Worm (Caenorhabditis elegans): Measurements from ENCODE around the gene C04F5.8.

DNA sequence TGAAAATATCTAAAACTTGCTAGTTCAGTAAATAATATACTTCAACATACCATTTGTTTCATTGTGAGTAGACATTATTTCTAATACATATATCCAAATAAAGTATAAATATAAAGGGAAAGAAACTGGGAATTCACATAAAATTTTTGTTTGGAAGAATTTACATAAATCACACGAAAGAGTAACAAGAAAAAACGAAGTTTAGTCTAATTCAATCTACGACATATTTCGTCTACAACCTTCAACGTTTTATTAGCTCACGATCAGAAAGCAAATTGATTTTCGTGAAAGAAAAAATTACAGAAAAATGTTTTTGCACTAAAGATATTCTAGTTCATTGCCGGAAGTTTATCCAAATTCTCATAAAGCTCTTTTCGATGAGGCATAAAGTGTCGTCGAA lies 16.5 kb downstream of the C04F5.8 start, which contains the start of gene C04F5.2:
- TF ChIP-seq ceh-13 (GFP tag; optimal IDR thresholded peaks at IDR 0.05) (no peak), scrt-1 (GFP tag; IDR thresholded peaks at IDR 0.05) (no peak), ama-1 (optimal IDR thresholded peaks at IDR 0.05) (no peak), tra-4 (tag; optimal IDR thresholded peaks at IDR 0.05) (no peak), aly-1 (tag; optimal IDR thresholded peaks at IDR 0.05) (no peak)

Data from whole organism, early embryonic.